Worm (Caenorhabditis elegans) whole organism, early embryonic: ENCODE measurements around the gene F59E12.3.

Experiments used
- aly-1 ChIP-seq: sonication (generic microtip); optimal IDR thresholded peaks from 2 replicates; lab custom pipeline; 2016; ENCODE audit warnings: missing genetic modification characterization, missing compliant biosample characterization
- ceh-13 ChIP-seq: fragments of 200-800 bp; sonication (Bioruptor generic); optimal IDR thresholded peaks from 2 replicates; lab custom pipeline; 2018; ENCODE audit warnings: mild to moderate bottlenecking, missing genetic modification characterization, missing compliant biosample characterization
- scrt-1 ChIP-seq: fragments of 200-800 bp; sonication (Bioruptor generic); IDR thresholded peaks from 2 replicates; pipeline ENCODE4 v1.3.6; 2022; ENCODE audit warnings: missing genetic modification characterization, missing compliant biosample characterization
- tbx-37 ChIP-seq: fragments of 200-800 bp; sonication (Bioruptor generic); conservative IDR thresholded peaks from 2 replicates; pipeline ENCODE4 v1.3.6; 2022; ENCODE audit warnings: missing genetic modification reagents, missing genetic modification characterization, missing compliant biosample characterization

DNA sequence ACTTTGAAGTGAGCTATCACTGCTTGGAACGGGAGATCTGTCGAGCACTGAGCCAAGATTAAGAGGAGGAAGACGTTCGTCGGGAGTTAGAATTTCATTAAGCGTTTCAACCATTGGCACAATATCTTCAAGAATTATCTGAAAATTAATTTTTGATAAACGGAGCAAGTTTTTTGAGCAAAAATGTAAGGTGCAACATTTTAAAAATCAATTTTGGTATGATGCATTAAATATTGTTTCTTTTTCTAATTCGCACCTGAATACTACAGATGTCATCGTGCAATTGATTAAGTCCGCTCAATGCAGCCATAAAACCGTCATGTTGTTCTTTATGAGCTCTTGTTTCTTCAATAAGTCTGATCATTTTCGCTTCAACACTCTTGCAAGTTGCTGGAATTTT lies 10.1 kb downstream of the F59E12.3 start, which contains the start of gene ddl-1:
- TF ChIP-seq tbx-37 (GFP tag; lab: Robert Waterston, UW): no peak
- TF ChIP-seq scrt-1: no peak
- TF ChIP-seq aly-1 (tag; lab: Kevin White, UChicago): no peak
- no peak for TF ChIP-seq ceh-13 (GFP tag; lab: Kevin White, UChicago)
